Fruit fly (Drosophila melanogaster) whole organism, embryonic: ENCODE measurements around the gene CG4393.
A peak's percentile ranks its signal among the peaks of the same experiment; 100 is the strongest.

Experiments used
- Atf3 ChIP-seq: fragments of 200-800 bp; sonication (Bioruptor generic); optimal IDR thresholded peaks from 3 replicates; lab custom pipeline; 2016; ENCODE audit warnings: missing biosample characterization, missing genetic modification characterization
- Awh ChIP-seq: fragments of 200-800 bp; sonication (Bioruptor generic); IDR thresholded peaks from 2 replicates; pipeline ENCODE4, ENCODE4 v1.3.6; 2022; ENCODE audit warnings: missing biosample characterization, missing genetic modification characterization
- CG10267 ChIP-seq: fragments of 200-800 bp; sonication (Bioruptor generic); optimal IDR thresholded peaks from 2 replicates; lab custom pipeline; 2018; ENCODE audit warnings: missing biosample characterization, mild to moderate bottlenecking, missing genetic modification characterization, moderate library complexity
- CG11696 ChIP-seq: fragments of 200-800 bp; sonication (Bioruptor generic); IDR thresholded peaks from 2 replicates; pipeline ENCODE4 v1.3.6; 2022; ENCODE audit warnings: missing biosample characterization, missing genetic modification characterization
- CG11723 ChIP-seq: fragments of 200-800 bp; sonication (Bioruptor generic); optimal IDR thresholded peaks from 2 replicates; lab custom pipeline; 2017; ENCODE audit warnings: missing biosample characterization, mild to moderate bottlenecking, missing genetic modification characterization
- CG12236 ChIP-seq: fragments of 200-800 bp; sonication (Bioruptor generic); optimal IDR thresholded peaks from 2 replicates; lab custom pipeline; 2016; ENCODE audit warnings: missing biosample characterization, missing genetic modification characterization
- CG15011 ChIP-seq: fragments of 200-800 bp; sonication (Bioruptor generic); optimal IDR thresholded peaks from 3 replicates; lab custom pipeline; 2018; ENCODE audit warnings: missing biosample characterization, mild to moderate bottlenecking, missing genetic modification characterization
- CG15269 ChIP-seq: fragments of 200-800 bp; sonication (Bioruptor generic); optimal IDR thresholded peaks from 2 replicates; lab custom pipeline; 2018; ENCODE audit warnings: missing biosample characterization, mild to moderate bottlenecking, missing genetic modification characterization, moderate library complexity
- CG15696 ChIP-seq: fragments of 200-800 bp; sonication (Bioruptor generic); optimal IDR thresholded peaks from 2 replicates; lab custom pipeline; 2019; ENCODE audit warnings: missing biosample characterization, mild to moderate bottlenecking, missing genetic modification characterization, moderate library complexity
- CG1602 ChIP-seq: fragments of 200-800 bp; sonication (Bioruptor generic); optimal IDR thresholded peaks from 3 replicates; lab custom pipeline; 2016; ENCODE audit warnings: missing biosample characterization, missing genetic modification characterization
- CG16779 ChIP-seq: fragments of 200-800 bp; sonication (Bioruptor generic); IDR thresholded peaks from 2 replicates; pipeline ENCODE4 v1.3.6; 2022; ENCODE audit warnings: missing biosample characterization, missing genetic modification characterization
- CG17186 ChIP-seq: fragments of 200-800 bp; sonication (Bioruptor generic); optimal IDR thresholded peaks from 3 replicates; lab custom pipeline; 2017; ENCODE audit warnings: missing biosample characterization, missing genetic modification reagents, missing genetic modification characterization
- CG17361 ChIP-seq: fragments of 200-800 bp; sonication (Bioruptor generic); IDR thresholded peaks from 3 replicates; pipeline ENCODE4 v1.3.6; 2022; ENCODE audit warnings: missing biosample characterization, missing genetic modification characterization
- CG17568 ChIP-seq: fragments of 200-800 bp; sonication (Bioruptor generic); optimal IDR thresholded peaks from 2 replicates; lab custom pipeline; 2018; ENCODE audit warnings: missing biosample characterization, mild to moderate bottlenecking, missing genetic modification characterization, moderate library complexity
- CG18262 ChIP-seq: fragments of 200-800 bp; optimal IDR thresholded peaks from 3 replicates; lab custom pipeline; 2019; ENCODE audit warnings: missing biosample characterization, mild to moderate bottlenecking, missing genetic modification characterization, moderate library complexity
- CG18764 ChIP-seq: fragments of 200-800 bp; sonication (Bioruptor generic); optimal IDR thresholded peaks from 3 replicates; lab custom pipeline; 2016; ENCODE audit warnings: missing biosample characterization, missing genetic modification characterization
- CG31441 ChIP-seq: fragments of 200-800 bp; sonication (Bioruptor generic); IDR thresholded peaks from 2 replicates; pipeline ENCODE4 v1.3.6; 2022; ENCODE audit warnings: missing biosample characterization, missing genetic modification characterization
- CG4282 ChIP-seq: fragments of 200-800 bp; sonication (Bioruptor generic); optimal IDR thresholded peaks from 2 replicates; lab custom pipeline; 2016; ENCODE audit warnings: missing biosample characterization, missing genetic modification characterization
- CG7786 ChIP-seq: fragments of 200-800 bp; sonication (Bioruptor generic); optimal IDR thresholded peaks from 2 replicates; lab custom pipeline; 2016; ENCODE audit warnings: missing biosample characterization, missing genetic modification characterization
- CG8089 ChIP-seq: fragments of 200-800 bp; sonication (Bioruptor generic); optimal IDR thresholded peaks from 3 replicates; lab custom pipeline; 2016; ENCODE audit warnings: missing biosample characterization, missing genetic modification characterization
- CG8478 ChIP-seq: fragments of >200 bp; optimal IDR thresholded peaks from 2 replicates; lab custom pipeline; 2018
- CG8924 ChIP-seq: fragments of 200-800 bp; optimal IDR thresholded peaks from 3 replicates; lab custom pipeline; 2019; ENCODE audit warnings: missing biosample characterization, mild to moderate bottlenecking, missing genetic modification characterization, moderate library complexity
- CG9215 ChIP-seq: fragments of 200-800 bp; sonication (Bioruptor generic); IDR thresholded peaks from 2 replicates; pipeline ENCODE4 v1.3.6; 2022; ENCODE audit warnings: missing biosample characterization, missing genetic modification characterization
- D19A ChIP-seq: fragments of 200-800 bp; optimal IDR thresholded peaks from 3 replicates; lab custom pipeline; 2019; ENCODE audit warnings: missing biosample characterization, mild to moderate bottlenecking, missing genetic modification characterization, moderate library complexity
- Doc3 ChIP-seq: fragments of 200-800 bp; sonication (Bioruptor generic); IDR thresholded peaks from 3 replicates; pipeline ENCODE4 v1.3.6; 2022; ENCODE audit warnings: missing biosample characterization, missing genetic modification characterization; ENCODE audit not compliant: partially characterized antibody
- Elba2 ChIP-seq: fragments of 200-800 bp; sonication (Bioruptor generic); optimal IDR thresholded peaks from 3 replicates; lab custom pipeline; 2016; ENCODE audit warnings: missing biosample characterization, missing genetic modification characterization
- Ets65A ChIP-seq: fragments of 200-800 bp; sonication (Bioruptor generic); peaks from one replicate; lab custom pipeline; 2016; ENCODE audit warnings: missing biosample characterization, missing genetic modification characterization
- GATAe ChIP-seq: fragments of 200-800 bp; sonication (Bioruptor generic); conservative IDR thresholded peaks from 2 replicates; pipeline ENCODE4 v1.3.6; 2022; ENCODE audit warnings: missing biosample characterization, missing genetic modification characterization
- Hand ChIP-seq: fragments of 200-800 bp; sonication (Bioruptor generic); optimal IDR thresholded peaks from 2 replicates; lab custom pipeline; 2017; ENCODE audit warnings: mild to moderate bottlenecking, missing biosample characterization, missing genetic modification reagents, missing genetic modification characterization
- Med ChIP-seq: fragments of 200-800 bp; sonication (Bioruptor generic); peaks from one replicate; lab custom pipeline; 2016; ENCODE audit warnings: missing biosample characterization, missing genetic modification characterization, mild to moderate bottlenecking, inconsistent platforms, moderate library complexity
- NC2β ChIP-seq: fragments of 200-800 bp; sonication (Bioruptor generic); optimal IDR thresholded peaks from 2 replicates; lab custom pipeline; 2016; ENCODE audit warnings: missing biosample characterization, missing genetic modification characterization
- Neu2 ChIP-seq: fragments of 200-800 bp; sonication (Bioruptor generic); optimal IDR thresholded peaks from 3 replicates; lab custom pipeline; 2016; ENCODE audit warnings: missing biosample characterization, missing genetic modification characterization, borderline replicate concordance
- Ravus ChIP-seq: fragments of 200-800 bp; sonication (Bioruptor generic); IDR thresholded peaks from 2 replicates; pipeline ENCODE4 v1.3.6; 2022; ENCODE audit warnings: missing biosample characterization, missing genetic modification characterization
- Ssrp ChIP-seq: fragments of 200-800 bp; sonication (Bioruptor generic); optimal IDR thresholded peaks from 2 replicates; lab custom pipeline; 2018; ENCODE audit warnings: missing biosample characterization, mild to moderate bottlenecking, missing genetic modification characterization, moderate library complexity
- Trl ChIP-seq, 3 experiments: fragments of >200 bp in 2 of 3; fragments of 200-800 bp in 1 of 3; sonication (Bioruptor generic) in 1 of 3; optimal IDR thresholded peaks; 2 replicates in 1 of 3; 3 replicates in 2 of 3; lab custom pipeline; 2016 to 2017; ENCODE audit warnings: missing biosample characterization in 1 of 3, missing genetic modification characterization in 1 of 3
- br ChIP-seq: fragments of >200 bp; optimal IDR thresholded peaks from 2 replicates; lab custom pipeline; 2017
- cas ChIP-seq: fragments of 200-800 bp; sonication (Bioruptor generic); IDR thresholded peaks from 2 replicates; pipeline ENCODE4 v1.3.6; 2022; ENCODE audit warnings: missing biosample characterization, missing genetic modification characterization
- chinmo ChIP-seq: fragments of 200-800 bp; sonication (Bioruptor generic); IDR thresholded peaks from 4 replicates; pipeline ENCODE4 v1.3.6; 2022; ENCODE audit warnings: missing biosample characterization, missing genetic modification characterization; ENCODE audit not compliant: partially characterized antibody
- danr ChIP-seq: fragments of 200-800 bp; sonication (Bioruptor generic); IDR thresholded peaks from 2 replicates; pipeline ENCODE4 v1.3.6; 2022; ENCODE audit warnings: missing biosample characterization, missing genetic modification characterization
- fd64A ChIP-seq: fragments of 200-800 bp; sonication (Bioruptor generic); optimal IDR thresholded peaks from 3 replicates; lab custom pipeline; 2018; ENCODE audit warnings: missing biosample characterization, mild to moderate bottlenecking, missing genetic modification characterization
- fd96Cb ChIP-seq: fragments of 200-800 bp; sonication (Bioruptor generic); optimal IDR thresholded peaks from 2 replicates; lab custom pipeline; 2018; ENCODE audit warnings: missing biosample characterization, mild to moderate bottlenecking, missing genetic modification characterization, moderate library complexity
- hbn ChIP-seq: fragments of 200-800 bp; sonication (Bioruptor generic); IDR thresholded peaks from 2 replicates; pipeline ENCODE4 v1.3.6; 2022; ENCODE audit warnings: missing biosample characterization, missing genetic modification characterization; ENCODE audit not compliant: partially characterized antibody
- knrl ChIP-seq: fragments of 200-800 bp; sonication (Bioruptor generic); IDR thresholded peaks from 3 replicates; pipeline ENCODE4 v1.3.6; 2022; ENCODE audit warnings: missing biosample characterization, missing genetic modification characterization; ENCODE audit not compliant: partially characterized antibody
- prd ChIP-seq, 3 experiments: fragments of >200 bp in 2 of 3; fragments of 200-800 bp in 1 of 3; sonication (Bioruptor generic) in 1 of 3; optimal IDR thresholded peaks in 2 of 3; IDR thresholded peaks in 1 of 3; 2 replicates in 2 of 3; 3 replicates in 1 of 3; pipeline versions ENCODE4 v1.3.6 to Lab custom; 2017 to 2022; ENCODE audit warnings: missing biosample characterization in 1 of 3, missing genetic modification characterization in 1 of 3
- sens ChIP-seq: fragments of 200-800 bp; sonication (Bioruptor generic); peaks from one replicate; lab custom pipeline; 2016; ENCODE audit warnings: missing biosample characterization, missing genetic modification characterization
- sisA ChIP-seq: fragments of 200-800 bp; sonication (Bioruptor generic); IDR thresholded peaks from 2 replicates; pipeline ENCODE4 v1.3.6; 2022; ENCODE audit warnings: missing biosample characterization, missing genetic modification characterization
- trem ChIP-seq: fragments of 200-800 bp; optimal IDR thresholded peaks from 3 replicates; lab custom pipeline; 2019; ENCODE audit warnings: missing biosample characterization, mild to moderate bottlenecking, missing genetic modification characterization, moderate library complexity

Gene CG4393

DNA sequence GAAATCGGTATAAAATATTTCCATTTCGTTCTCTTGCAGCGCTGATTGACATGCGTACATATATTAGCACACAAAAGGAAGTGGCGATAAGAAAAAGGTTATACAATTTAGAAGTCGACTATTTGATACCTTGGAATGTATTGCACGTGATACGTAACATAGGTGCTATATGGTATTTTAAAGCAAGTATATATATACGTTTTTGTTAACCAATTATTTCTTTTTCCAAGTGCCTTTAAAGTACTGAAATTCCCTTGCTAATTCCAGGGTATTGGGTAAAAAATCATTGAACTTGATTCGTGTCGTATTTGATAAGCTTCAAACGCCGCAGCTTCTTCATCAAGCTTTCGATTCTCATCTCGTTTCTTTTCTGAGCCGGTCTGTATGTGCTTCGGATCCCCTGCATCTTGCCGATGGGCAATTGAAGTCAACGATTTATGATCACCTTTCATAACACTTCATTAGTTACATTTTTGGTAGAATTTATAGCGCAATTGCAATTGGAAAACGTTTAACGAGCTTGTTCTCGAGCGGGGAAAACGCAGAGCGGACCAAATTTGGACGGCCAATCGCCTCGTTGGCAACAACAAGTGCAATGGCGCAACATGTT is 21.0 kb downstream of the CG4393 start, which contains the start of gene CG4408 (continued):
- TF ChIP-seq CG17568 (GFP tag; lab: Kevin White, UChicago) (no peak), chinmo (GFP tag; lab: Robert Waterston, UW) (no peak), CG1602 (GFP tag; lab: Kevin White, UChicago) (no peak), CG17186 (GFP tag; lab: Kevin White, UChicago) (no peak), NC2β (GFP tag; lab: Kevin White, UChicago) (no peak), CG18262 (tag; lab: Kevin White, UChicago) (peak; percentile 24), CG9215 (GFP tag; lab: Robert Waterston, UW) (peak; percentile 35; the same call in 1 of the 2 replicates), Atf3 (GFP tag; lab: Kevin White, UChicago) (no peak), CG15011 (no peak), CG18764 (no peak), CG31441 (GFP tag; lab: Robert Waterston, UW) (no peak), D19A (tag; lab: Kevin White, UChicago) (peak; percentile 25)

DNA sequence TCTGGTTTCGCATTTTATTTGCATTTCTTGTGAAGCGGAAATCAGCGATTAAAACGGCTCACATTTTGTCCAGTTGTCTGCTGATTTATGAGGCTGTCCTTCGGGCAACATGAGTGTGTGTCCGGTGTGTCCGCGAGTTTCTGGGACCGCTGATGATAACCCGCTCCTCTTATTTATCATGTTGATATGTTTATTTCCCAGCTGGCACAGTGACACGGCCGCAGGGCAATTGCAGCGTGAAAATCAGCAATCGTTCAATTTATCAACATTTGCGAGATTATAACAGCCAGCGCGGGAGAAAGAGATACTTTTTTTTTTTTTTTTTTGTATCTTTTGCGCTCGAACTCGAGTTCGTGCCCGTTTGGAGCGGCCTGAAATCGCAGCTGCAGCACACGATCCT is 24.2 kb downstream of the CG4393 start:
- TF ChIP-seq CG11723 (no peak), prd (optimal IDR thresholded peaks at IDR 0.05; lab: Kevin White, UChicago) (no peak), prd (GFP tag; IDR thresholded peaks at IDR 0.05; lab: Robert Waterston, UW) (no peak), sens (GFP tag; lab: Kevin White, UChicago) (peak; percentile 46), Neu2 (no peak), trem (tag; lab: Kevin White, UChicago) (no peak), CG12236 (GFP tag; lab: Kevin White, UChicago) (no peak), CG7786 (no peak), fd96Cb (no peak), CG11696 (GFP tag; lab: Robert Waterston, UW) (no peak), CG16779 (GFP tag; lab: Robert Waterston, UW) (0 out of 2 replicates have a peak, but pooled peaks have one; percentile 19), Elba2 (GFP tag; lab: Kevin White, UChicago) (no peak), CG8924 (tag; lab: Kevin White, UChicago) (no peak), CG15696 (tag; lab: Kevin White, UChicago) (no peak), Ets65A (GFP tag; lab: Kevin White, UChicago) (peak; percentile 16), danr (GFP tag; lab: Robert Waterston, UW) (no peak)
- TF ChIP-seq, all 482 proteins: peak for 3

DNA sequence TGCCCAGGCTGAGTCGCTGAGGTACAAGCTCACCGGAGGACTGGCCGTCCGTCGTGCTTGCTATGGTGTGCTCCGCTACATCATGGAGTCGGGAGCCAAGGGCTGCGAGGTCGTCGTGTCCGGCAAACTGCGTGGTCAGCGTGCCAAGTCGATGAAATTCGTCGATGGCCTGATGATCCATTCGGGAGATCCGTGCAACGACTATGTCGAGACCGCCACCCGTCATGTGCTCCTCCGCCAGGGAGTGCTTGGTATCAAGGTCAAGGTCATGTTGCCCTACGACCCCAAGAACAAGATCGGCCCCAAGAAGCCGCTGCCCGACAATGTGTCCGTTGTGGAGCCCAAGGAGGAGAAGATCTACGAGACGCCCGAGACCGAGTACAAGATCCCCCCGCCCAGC is 25.2 kb downstream of the CG4393 start:
- TF ChIP-seq br (lab: Kevin White, UChicago) (no peak), hbn (GFP tag; lab: Robert Waterston, UW) (0 out of 2 replicates have a peak, but pooled peaks have one; percentile 21), CG8478 (lab: Kevin White, UChicago) (peak; percentile 7), cas (no peak), Med (GFP tag; lab: Kevin White, UChicago) (peak; percentile 71), Awh (GFP tag; lab: Robert Waterston, UW) (no peak), Ets65A (GFP tag; lab: Kevin White, UChicago) (peak; percentile 78), Trl (optimal IDR thresholded peaks at IDR 0.05; lab: Kevin White, UChicago) (no peak), Trl (GFP tag; optimal IDR thresholded peaks at IDR 0.05; lab: Kevin White, UChicago) (no peak)

DNA sequence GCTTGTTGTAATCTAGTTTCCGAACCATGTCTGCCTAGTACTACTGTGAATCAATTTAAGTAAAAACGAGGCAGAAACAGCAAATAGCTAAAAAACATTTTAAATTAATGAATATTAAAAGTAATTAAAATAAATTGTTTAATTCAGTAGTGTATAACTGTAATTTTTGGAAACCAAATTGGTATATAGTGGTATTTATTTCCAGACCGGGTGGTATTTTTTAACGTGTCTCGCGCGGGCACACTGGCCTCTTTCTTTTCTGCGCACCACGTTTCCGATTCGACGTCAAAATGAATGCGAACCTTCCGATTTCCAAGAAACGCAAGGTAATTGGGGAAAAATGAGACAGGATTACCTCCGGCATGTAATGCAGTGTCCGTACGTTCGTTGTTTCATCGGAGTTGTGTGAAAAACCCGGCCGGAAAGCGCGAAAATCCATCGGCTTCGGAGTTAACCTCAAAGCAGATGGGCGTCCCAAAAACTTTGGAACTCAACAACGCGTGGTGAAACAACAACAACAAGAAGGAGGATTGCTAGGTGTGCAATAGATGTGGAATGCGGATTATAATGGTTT is 25.9 kb downstream of the CG4393 start, which contains the start of gene RpS3:
RpS3 (plus strand) TSS at position 248 of the 574 bp plus-strand sequence.
- TF ChIP-seq Hand (GFP tag; lab: Kevin White, UChicago), result no peak
- TF ChIP-seq CG15269 (tag; lab: Kevin White, UChicago), result no peak
- TF ChIP-seq CG10267 (tag; lab: Kevin White, UChicago), result peak; percentile 69
- no peak; the same call in 1 of the 3 replicates for TF ChIP-seq CG17361 (GFP tag; lab: Robert Waterston, UW)
- no peak for TF ChIP-seq CG4282 (GFP tag; lab: Kevin White, UChicago)
- no peak for TF ChIP-seq CG8089
- TF ChIP-seq GATAe (GFP tag; lab: Robert Waterston, UW), result no peak
- TF ChIP-seq Ravus, result no peak
- no peak for TF ChIP-seq fd64A (GFP tag; lab: Kevin White, UChicago)
- TF ChIP-seq Doc3 (GFP tag; lab: Robert Waterston, UW), result no peak
- no peak for TF ChIP-seq sisA (GFP tag; lab: Robert Waterston, UW)
- no peak; the same call in 2 of the 3 replicates for TF ChIP-seq knrl (GFP tag; lab: Robert Waterston, UW)
- TF ChIP-seq Ssrp, result no peak
